Worm (Caenorhabditis elegans) whole organism, L2 larva: ENCODE results near the gene R07E3.7.

Experiments used
- R02D3.7 ChIP-seq: fragments of 150-350 bp; optimal IDR thresholded peaks from 2 replicates; lab custom pipeline; 2014; ENCODE audit warnings: missing biosample characterization, missing genetic modification characterization
- ZK546.5 ChIP-seq: sonication (generic microtip); optimal IDR thresholded peaks from 2 replicates; lab custom pipeline; 2017; ENCODE audit warnings: missing biosample characterization, missing genetic modification characterization
- elt-3 ChIP-seq: sonication (generic microtip); optimal IDR thresholded peaks from 2 replicates; lab custom pipeline; 2017; ENCODE audit warnings: missing biosample characterization, missing genetic modification characterization
- nhr-11 ChIP-seq: fragments of 150-350 bp; optimal IDR thresholded peaks from 2 replicates; lab custom pipeline; 2014; ENCODE audit warnings: missing biosample characterization, missing genetic modification characterization
- nhr-12 ChIP-seq: fragments of 150-350 bp; optimal IDR thresholded peaks from 2 replicates; lab custom pipeline; 2014; ENCODE audit warnings: missing biosample characterization, missing genetic modification characterization
- nhr-237 ChIP-seq: fragments of 150-350 bp; optimal IDR thresholded peaks from 2 replicates; lab custom pipeline; 2014; ENCODE audit warnings: missing biosample characterization, missing genetic modification characterization
- nhr-77 ChIP-seq: fragments of 150-350 bp; optimal IDR thresholded peaks from 2 replicates; lab custom pipeline; 2014; ENCODE audit warnings: missing biosample characterization, missing genetic modification characterization
- sma-3 ChIP-seq: sonication (generic microtip); optimal IDR thresholded peaks from 2 replicates; lab custom pipeline; 2016; ENCODE audit warnings: missing genetic modification reagents, missing genetic modification characterization, missing compliant biosample characterization
- snpc-4 ChIP-seq: fragments of 150-350 bp; optimal IDR thresholded peaks from 2 replicates; lab custom pipeline; 2014; ENCODE audit warnings: missing biosample characterization, missing genetic modification characterization
- unc-55 ChIP-seq: fragments of 150-350 bp; sonication (generic microtip); optimal IDR thresholded peaks from 3 replicates; lab custom pipeline; 2014; ENCODE audit warnings: missing biosample characterization, missing genetic modification reagents, missing genetic modification characterization
- unc-62 ChIP-seq: fragments of 150-350 bp; optimal IDR thresholded peaks from 2 replicates; lab custom pipeline; 2014; ENCODE audit warnings: missing biosample characterization, missing genetic modification reagents, missing genetic modification characterization
- ztf-11 ChIP-seq: sonication (generic microtip); optimal IDR thresholded peaks from 2 replicates; lab custom pipeline; 2017; ENCODE audit warnings: missing biosample characterization, missing genetic modification characterization

DNA sequence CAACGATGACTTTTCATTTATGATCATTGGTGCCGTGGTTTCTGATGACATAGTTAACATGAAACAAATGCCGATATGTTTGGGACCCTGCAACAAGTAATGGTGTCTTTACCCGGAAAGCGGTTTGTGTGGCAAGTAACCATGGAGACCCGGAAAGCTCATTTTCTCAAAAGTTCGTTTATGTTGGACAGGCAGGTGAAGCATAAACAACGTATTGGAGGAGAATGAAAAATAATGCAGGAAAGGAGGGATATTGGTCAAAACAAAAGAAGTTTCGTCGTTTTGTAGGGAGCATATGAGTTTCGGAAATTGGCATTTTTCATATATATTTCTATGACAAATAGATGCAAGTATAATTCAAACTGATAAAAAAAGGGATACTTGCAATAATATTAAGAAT lies 30.9 kb upstream of the R07E3.7 start, which contains the start of gene dyf-6:
- TF ChIP-seq elt-3 (tag; lab: Kevin White, UChicago) (no peak), ZK546.5 (tag; lab: Kevin White, UChicago) (no peak), unc-62 (GFP tag; lab: Kevin White, UChicago) (no peak), nhr-237 (tag; lab: Kevin White, UChicago) (no peak), nhr-11 (tag; lab: Kevin White, UChicago) (no peak), sma-3 (no peak), R02D3.7 (no peak), nhr-77 (tag; lab: Kevin White, UChicago) (no peak), unc-55 (no peak), snpc-4 (tag; lab: Kevin White, UChicago) (no peak), nhr-12 (tag; lab: Kevin White, UChicago) (no peak), ztf-11 (tag; lab: Kevin White, UChicago) (no peak)
